Worm (Caenorhabditis elegans) whole organism, late embryonic: ENCODE results near the gene sre-41.

Experiments
- ama-1 ChIP-seq: fragments of 150-350 bp; optimal IDR thresholded peaks from 2 replicates; lab custom pipeline; 2014
- ceh-2 ChIP-seq: sonication (generic microtip); optimal IDR thresholded peaks from 2 replicates; lab custom pipeline; 2016; ENCODE audit warnings: missing genotype, missing genetic modification characterization, missing compliant biosample characterization
- ceh-34 ChIP-seq: sonication (generic microtip); optimal IDR thresholded peaks from 2 replicates; lab custom pipeline; 2016; ENCODE audit warnings: mild to moderate bottlenecking, missing genetic modification characterization, missing compliant biosample characterization
- ceh-6 ChIP-seq: fragments of 200-800 bp; sonication (Bioruptor generic); optimal IDR thresholded peaks from 2 replicates; lab custom pipeline; 2018; ENCODE audit warnings: mild to moderate bottlenecking, missing genetic modification characterization, missing compliant biosample characterization
- hlh-8 ChIP-seq: sonication (generic microtip); optimal IDR thresholded peaks from 2 replicates; lab custom pipeline; 2016; ENCODE audit warnings: missing genotype, missing genetic modification characterization, missing compliant biosample characterization
- nhr-11 ChIP-seq: fragments of 150-350 bp; optimal IDR thresholded peaks from 2 replicates; lab custom pipeline; 2014; ENCODE audit warnings: missing biosample characterization, missing genetic modification characterization
- nhr-232 ChIP-seq: sonication (generic microtip); optimal IDR thresholded peaks from 2 replicates; lab custom pipeline; 2016; ENCODE audit warnings: missing genetic modification characterization, missing compliant biosample characterization
- sox-2 ChIP-seq: fragments of 200-800 bp; sonication (Bioruptor generic); IDR thresholded peaks from 2 replicates; pipeline ENCODE4 v1.3.6; 2022; ENCODE audit warnings: missing genetic modification reagents, missing genetic modification characterization, missing compliant biosample characterization
- sox-4 ChIP-seq: sonication (generic microtip); optimal IDR thresholded peaks from 2 replicates; lab custom pipeline; 2017; ENCODE audit warnings: mild to moderate bottlenecking, missing genetic modification characterization, inconsistent platforms, missing compliant biosample characterization

ce11 chrII:12429743-12430142, 41.7 kb downstream of the sre-41 start, which contains the start of gene Y57A10C.8:
- TF ChIP-seq sox-4 (tag; lab: Kevin White, UChicago) (no peak), nhr-232 (tag; lab: Kevin White, UChicago) (no peak), hlh-8 (tag; lab: Kevin White, UChicago) (no peak), ceh-6 (GFP tag; lab: Kevin White, UChicago) (no peak), sox-2 (no peak), nhr-11 (no peak), ceh-34 (tag; lab: Kevin White, UChicago) (no peak), ceh-2 (tag; lab: Kevin White, UChicago) (no peak), ama-1 (lab: Kevin White, UChicago) (no peak)
